Worm (Caenorhabditis elegans) whole organism, young adult: Measurements from ENCODE around the gene str-153.

Experiments
- F37B4.10 ChIP-seq: fragments of 200-800 bp; sonication (Bioruptor generic); IDR thresholded peaks from 2 replicates; pipeline ENCODE4 v1.3.6; 2022; ENCODE audit warnings: missing genetic modification characterization, missing compliant biosample characterization
- F39B2.1 ChIP-seq: fragments of 200-800 bp; sonication (Bioruptor generic); IDR thresholded peaks from 2 replicates; pipeline ENCODE4 v1.3.6; 2022; ENCODE audit warnings: missing genetic modification reagents, missing genetic modification characterization, missing compliant biosample characterization
- F52B5.7 ChIP-seq: sonication (generic microtip); optimal IDR thresholded peaks from 2 replicates; lab custom pipeline; 2016; ENCODE audit warnings: mild to moderate bottlenecking, missing genetic modification characterization, missing compliant biosample characterization
- K12H6.12 ChIP-seq: fragments of 200-800 bp; sonication (Bioruptor generic); optimal IDR thresholded peaks from 2 replicates; lab custom pipeline; 2018; ENCODE audit warnings: mild to moderate bottlenecking, missing genetic modification characterization, missing compliant biosample characterization
- aptf-3 ChIP-seq: fragments of 200-800 bp; sonication (Bioruptor generic); IDR thresholded peaks from 2 replicates; pipeline ENCODE4 v1.3.6; 2022; ENCODE audit warnings: missing genetic modification characterization, missing compliant biosample characterization
- ccch-3 ChIP-seq: fragments of 200-800 bp; sonication (Bioruptor generic); optimal IDR thresholded peaks from 2 replicates; lab custom pipeline; 2018; ENCODE audit warnings: mild to moderate bottlenecking, missing genetic modification characterization, missing compliant biosample characterization
- fkh-3 ChIP-seq: sonication (generic microtip); optimal IDR thresholded peaks from 2 replicates; lab custom pipeline; 2016; ENCODE audit warnings: mild to moderate bottlenecking, missing genetic modification characterization, missing compliant biosample characterization
- let-607 ChIP-seq, 2 experiments: fragments of 200-800 bp in 1 of 2; sonication (Bioruptor generic) in 1 of 2; sonication (generic microtip) in 1 of 2; optimal IDR thresholded peaks; 2 replicates each; lab custom pipeline; 2016 to 2018; ENCODE audit warnings: mild to moderate bottlenecking in 2 of 2, missing compliant biosample characterization in 2 of 2, missing genetic modification characterization in 2 of 2, moderate library complexity in 2 of 2, missing genotype in 1 of 2
- nhr-179 ChIP-seq: sonication (generic microtip); optimal IDR thresholded peaks from 2 replicates; lab custom pipeline; 2016; ENCODE audit warnings: mild to moderate bottlenecking, missing genetic modification characterization, missing compliant biosample characterization
- repo-1 ChIP-seq: sonication (generic microtip); optimal IDR thresholded peaks from 2 replicates; lab custom pipeline; 2017; ENCODE audit warnings: mild to moderate bottlenecking, missing genetic modification characterization, missing compliant biosample characterization
- snpc-1.3 ChIP-seq: sonication (generic microtip); optimal IDR thresholded peaks from 2 replicates; lab custom pipeline; 2017; ENCODE audit warnings: missing genetic modification characterization, mild to moderate bottlenecking, missing compliant biosample characterization, antibody characterized with exemption, moderate library complexity, missing genotype, missing genetic modification reagents; ENCODE audit not compliant: insufficient read depth
- unc-130 ChIP-seq: sonication (generic microtip); optimal IDR thresholded peaks from 2 replicates; lab custom pipeline; 2016; ENCODE audit warnings: missing genetic modification reagents, missing genetic modification characterization, missing compliant biosample characterization
- unc-62 ChIP-seq: fragments of 150-350 bp; optimal IDR thresholded peaks from 2 replicates; lab custom pipeline; 2014; ENCODE audit warnings: missing biosample characterization, missing genetic modification reagents, missing genetic modification characterization
- ztf-26 ChIP-seq: sonication (generic microtip); optimal IDR thresholded peaks from 2 replicates; lab custom pipeline; 2017; ENCODE audit warnings: missing genetic modification characterization, missing compliant biosample characterization

ce11 chrIV:4963834-4964233 is 29.6 kb downstream of the str-153 start, which contains the start of gene txt-3:
- TF ChIP-seq K12H6.12 (no peak), F52B5.7 (no peak), let-607 (tag; optimal IDR thresholded peaks at IDR 0.05; lab: Kevin White, UChicago) (no peak), F39B2.1 (GFP tag; lab: Robert Waterston, UW) (no peak), repo-1 (tag; lab: Kevin White, UChicago) (no peak), F37B4.10 (GFP tag; lab: Robert Waterston, UW) (no peak), ztf-26 (tag; lab: Kevin White, UChicago) (no peak), fkh-3 (tag; lab: Kevin White, UChicago) (no peak), snpc-1.3 (tag; lab: Kevin White, UChicago) (no peak), nhr-179 (no peak), ccch-3 (GFP tag; lab: Kevin White, UChicago) (no peak), unc-62 (GFP tag; lab: Kevin White, UChicago) (no peak), aptf-3 (GFP tag; lab: Robert Waterston, UW) (no peak), unc-130 (GFP tag; lab: Kevin White, UChicago) (no peak)
